Worm (Caenorhabditis elegans) whole organism, young adult: ENCODE results near the gene nhr-114.

Experiments
- B0261.1 ChIP-seq: sonication (generic microtip); optimal IDR thresholded peaks from 2 replicates; lab custom pipeline; 2016; ENCODE audit warnings: mild to moderate bottlenecking, missing genetic modification characterization, moderate library complexity, missing compliant biosample characterization
- C17E4.6 ChIP-seq: fragments of 200-800 bp; sonication (Bioruptor generic); IDR thresholded peaks from 2 replicates; pipeline ENCODE4 v1.3.6; 2022; ENCODE audit warnings: missing genetic modification reagents, missing genetic modification characterization, missing compliant biosample characterization
- F23B12.7 ChIP-seq: sonication (generic microtip); optimal IDR thresholded peaks from 2 replicates; lab custom pipeline; 2017; ENCODE audit warnings: missing genetic modification characterization, mild to moderate bottlenecking, missing compliant biosample characterization, antibody characterized with exemption, moderate library complexity; ENCODE audit not compliant: insufficient read depth
- F33H1.4 ChIP-seq: fragments of 200-800 bp; sonication (Bioruptor generic); IDR thresholded peaks from 2 replicates; pipeline ENCODE4 v1.3.6; 2022; ENCODE audit warnings: missing genetic modification reagents, missing genetic modification characterization, missing compliant biosample characterization
- F39B2.1 ChIP-seq: fragments of 200-800 bp; sonication (Bioruptor generic); IDR thresholded peaks from 2 replicates; pipeline ENCODE4 v1.3.6; 2022; ENCODE audit warnings: missing genetic modification reagents, missing genetic modification characterization, missing compliant biosample characterization
- F49E8.2 ChIP-seq: sonication (generic microtip); optimal IDR thresholded peaks from 3 replicates; lab custom pipeline; 2017; ENCODE audit warnings: missing genetic modification characterization, mild to moderate bottlenecking, missing compliant biosample characterization, antibody characterized with exemption, moderate library complexity; ENCODE audit not compliant: insufficient read depth
- F57A8.1 ChIP-seq: fragments of 200-800 bp; sonication (Bioruptor generic); optimal IDR thresholded peaks from 2 replicates; lab custom pipeline; 2018; ENCODE audit warnings: mild to moderate bottlenecking, missing genetic modification characterization, moderate library complexity, missing compliant biosample characterization
- F57C9.4 ChIP-seq: sonication (generic microtip); optimal IDR thresholded peaks from 2 replicates; lab custom pipeline; 2017; ENCODE audit warnings: mild to moderate bottlenecking, missing genetic modification characterization, missing compliant biosample characterization
- K11D2.4 ChIP-seq: fragments of 200-800 bp; sonication (Bioruptor generic); IDR thresholded peaks from 2 replicates; pipeline ENCODE4 v1.3.6; 2022; ENCODE audit warnings: missing genetic modification reagents, missing genetic modification characterization, missing compliant biosample characterization
- Y53G8AR.9 ChIP-seq: fragments of 200-800 bp; sonication (Bioruptor generic); conservative IDR thresholded peaks from 2 replicates; pipeline ENCODE4 v1.3.6; 2022; ENCODE audit warnings: missing genetic modification reagents, missing genetic modification characterization, missing compliant biosample characterization
- Y56A3A.18 ChIP-seq: fragments of 200-800 bp; sonication (Bioruptor generic); IDR thresholded peaks from 2 replicates; pipeline ENCODE4 v1.3.6; 2022; ENCODE audit warnings: missing genetic modification reagents, missing genetic modification characterization, missing compliant biosample characterization
- Y67H2A.10 ChIP-seq: fragments of 200-800 bp; sonication (Bioruptor generic); conservative IDR thresholded peaks from 2 replicates; pipeline ENCODE4 v1.3.6; 2022; ENCODE audit warnings: missing genetic modification reagents, missing genetic modification characterization, missing compliant biosample characterization
- akir-1 ChIP-seq: fragments of 200-800 bp; sonication (Bioruptor generic); optimal IDR thresholded peaks from 2 replicates; lab custom pipeline; 2018; ENCODE audit warnings: mild to moderate bottlenecking, missing genetic modification characterization, moderate library complexity, missing compliant biosample characterization
- ama-1 ChIP-seq, 3 experiments: fragments of 150-350 bp in 1 of 3; sonication (generic microtip) in 2 of 3; optimal IDR thresholded peaks; 2 replicates each; lab custom pipeline; 2014 to 2018; ENCODE audit warnings: missing biosample characterization in 2 of 3, missing genetic modification characterization in 2 of 3, missing genetic modification reagents in 2 of 3
- attf-5 ChIP-seq: fragments of 200-800 bp; sonication (Bioruptor generic); optimal IDR thresholded peaks from 2 replicates; lab custom pipeline; 2018; ENCODE audit warnings: mild to moderate bottlenecking, missing genetic modification characterization, missing compliant biosample characterization
- attf-6 ChIP-seq: fragments of 200-800 bp; sonication (Bioruptor generic); IDR thresholded peaks from 2 replicates; pipeline ENCODE4 v1.3.6; 2022; ENCODE audit warnings: missing genetic modification reagents, missing genetic modification characterization, missing compliant biosample characterization
- bed-2 ChIP-seq: fragments of 200-800 bp; sonication (Bioruptor generic); IDR thresholded peaks from 2 replicates; pipeline ENCODE4 v1.3.6; 2022; ENCODE audit warnings: missing genetic modification reagents, missing genetic modification characterization, missing compliant biosample characterization
- ccch-3 ChIP-seq: fragments of 200-800 bp; sonication (Bioruptor generic); optimal IDR thresholded peaks from 2 replicates; lab custom pipeline; 2018; ENCODE audit warnings: mild to moderate bottlenecking, missing genetic modification characterization, missing compliant biosample characterization
- ceh-100 ChIP-seq: fragments of 200-800 bp; sonication (Bioruptor generic); IDR thresholded peaks from 2 replicates; pipeline ENCODE4 v1.3.6; 2022; ENCODE audit warnings: missing genetic modification reagents, missing genetic modification characterization, missing compliant biosample characterization
- ceh-40 ChIP-seq: fragments of 200-800 bp; sonication (Bioruptor generic); IDR thresholded peaks from 2 replicates; pipeline ENCODE4 v1.3.6; 2022; ENCODE audit warnings: missing genetic modification characterization, missing compliant biosample characterization
- ceh-91 ChIP-seq: fragments of 200-800 bp; sonication (Bioruptor generic); IDR thresholded peaks from 2 replicates; pipeline ENCODE4 v1.3.6; 2022; ENCODE audit warnings: missing genetic modification reagents, missing genetic modification characterization, missing compliant biosample characterization
- dpff-1 ChIP-seq: sonication (generic microtip); optimal IDR thresholded peaks from 2 replicates; lab custom pipeline; 2017; ENCODE audit warnings: mild to moderate bottlenecking, missing genetic modification characterization, missing compliant biosample characterization
- dpl-1 ChIP-seq: fragments of 150-350 bp; optimal IDR thresholded peaks from 2 replicates; lab custom pipeline; 2014; ENCODE audit warnings: missing biosample characterization, missing genetic modification reagents, missing genetic modification characterization
- efl-1 ChIP-seq: fragments of 150-350 bp; optimal IDR thresholded peaks from 2 replicates; lab custom pipeline; 2014; ENCODE audit warnings: missing biosample characterization, missing genetic modification reagents, missing genetic modification characterization
- egrh-3 ChIP-seq: fragments of 200-800 bp; sonication (Bioruptor generic); IDR thresholded peaks from 2 replicates; pipeline ENCODE4 v1.3.6; 2022; ENCODE audit warnings: missing genetic modification reagents, missing genetic modification characterization, missing compliant biosample characterization
- gei-17 ChIP-seq: fragments of 200-800 bp; sonication (Bioruptor generic); optimal IDR thresholded peaks from 2 replicates; lab custom pipeline; 2018; ENCODE audit warnings: mild to moderate bottlenecking, missing genetic modification characterization, missing compliant biosample characterization
- hlh-26 ChIP-seq: fragments of 200-800 bp; sonication (Bioruptor generic); conservative IDR thresholded peaks from 2 replicates; pipeline ENCODE4 v1.3.6; 2022; ENCODE audit warnings: missing genetic modification reagents, missing genetic modification characterization, missing compliant biosample characterization
- hmg-1.2 ChIP-seq: fragments of 200-800 bp; sonication (Bioruptor generic); IDR thresholded peaks from 2 replicates; pipeline ENCODE4 v1.3.6; 2022; ENCODE audit warnings: missing genetic modification reagents, missing genetic modification characterization, missing compliant biosample characterization
- hrde-1 ChIP-seq: sonication (generic microtip); optimal IDR thresholded peaks from 2 replicates; lab custom pipeline; 2016; ENCODE audit warnings: missing genetic modification characterization, mild to moderate bottlenecking, missing compliant biosample characterization, moderate library complexity, missing genotype, missing genetic modification reagents, borderline replicate concordance
- hsf-1 ChIP-seq: fragments of 200-800 bp; sonication (Bioruptor generic); IDR thresholded peaks from 2 replicates; pipeline ENCODE4 v1.3.6; 2022; ENCODE audit warnings: missing genetic modification reagents, missing genetic modification characterization, missing compliant biosample characterization
- lsy-27 ChIP-seq: sonication (generic microtip); optimal IDR thresholded peaks from 2 replicates; lab custom pipeline; 2017; ENCODE audit warnings: missing genetic modification characterization, mild to moderate bottlenecking, missing compliant biosample characterization, antibody characterized with exemption, missing genotype, borderline replicate concordance; ENCODE audit not compliant: insufficient read depth
- madf-3 ChIP-seq: fragments of 200-800 bp; sonication (Bioruptor generic); IDR thresholded peaks from 2 replicates; pipeline ENCODE4 v1.3.6; 2022; ENCODE audit warnings: missing genetic modification reagents, missing genetic modification characterization, missing compliant biosample characterization
- madf-6 ChIP-seq: fragments of 200-800 bp; sonication (Bioruptor generic); IDR thresholded peaks from 2 replicates; pipeline ENCODE4 v1.3.6; 2022; ENCODE audit warnings: missing genetic modification reagents, missing genetic modification characterization, missing compliant biosample characterization
- madf-8 ChIP-seq: fragments of 200-800 bp; sonication (Bioruptor generic); conservative IDR thresholded peaks from 2 replicates; pipeline ENCODE4 v1.3.6; 2022; ENCODE audit warnings: missing genetic modification reagents, missing genetic modification characterization, missing compliant biosample characterization
- mcd-1 ChIP-seq: fragments of 200-800 bp; sonication (Bioruptor generic); IDR thresholded peaks from 2 replicates; pipeline ENCODE4 v1.3.6; 2022; ENCODE audit warnings: missing genetic modification reagents, missing genetic modification characterization, missing compliant biosample characterization
- mel-28 ChIP-seq: sonication (generic microtip); optimal IDR thresholded peaks from 2 replicates; lab custom pipeline; 2016; ENCODE audit warnings: borderline replicate concordance, mild to moderate bottlenecking, missing genetic modification characterization, missing compliant biosample characterization
- mxl-1 ChIP-seq: sonication (generic microtip); optimal IDR thresholded peaks from 2 replicates; lab custom pipeline; 2016; ENCODE audit warnings: missing genetic modification characterization, missing compliant biosample characterization
- nfya-1 ChIP-seq: sonication (generic microtip); optimal IDR thresholded peaks from 2 replicates; lab custom pipeline; 2017; ENCODE audit warnings: antibody characterized with exemption, missing compliant biosample characterization, missing genetic modification characterization, borderline replicate concordance; ENCODE audit not compliant: insufficient read depth
- nfyb-1 ChIP-seq: fragments of 200-800 bp; sonication (Bioruptor generic); IDR thresholded peaks from 2 replicates; pipeline ENCODE4 v1.3.6; 2022; ENCODE audit warnings: missing genetic modification reagents, missing genetic modification characterization, missing compliant biosample characterization
- nhr-179 ChIP-seq: sonication (generic microtip); optimal IDR thresholded peaks from 2 replicates; lab custom pipeline; 2016; ENCODE audit warnings: mild to moderate bottlenecking, missing genetic modification characterization, missing compliant biosample characterization
- snpc-3.4 ChIP-seq: sonication (generic microtip); optimal IDR thresholded peaks from 2 replicates; lab custom pipeline; 2017; ENCODE audit warnings: missing genetic modification characterization, mild to moderate bottlenecking, missing compliant biosample characterization, antibody characterized with exemption, moderate library complexity, missing genotype, missing genetic modification reagents
- somi-1 ChIP-seq: fragments of 200-800 bp; sonication (Bioruptor generic); optimal IDR thresholded peaks from 2 replicates; lab custom pipeline; 2018; ENCODE audit warnings: mild to moderate bottlenecking, missing genetic modification characterization, missing compliant biosample characterization
- tbp1 ChIP-seq: fragments of 200-800 bp; sonication (Bioruptor generic); optimal IDR thresholded peaks from 2 replicates; lab custom pipeline; 2018; ENCODE audit warnings: mild to moderate bottlenecking, missing genetic modification characterization, missing compliant biosample characterization

The nhr-114 gene

DNA sequence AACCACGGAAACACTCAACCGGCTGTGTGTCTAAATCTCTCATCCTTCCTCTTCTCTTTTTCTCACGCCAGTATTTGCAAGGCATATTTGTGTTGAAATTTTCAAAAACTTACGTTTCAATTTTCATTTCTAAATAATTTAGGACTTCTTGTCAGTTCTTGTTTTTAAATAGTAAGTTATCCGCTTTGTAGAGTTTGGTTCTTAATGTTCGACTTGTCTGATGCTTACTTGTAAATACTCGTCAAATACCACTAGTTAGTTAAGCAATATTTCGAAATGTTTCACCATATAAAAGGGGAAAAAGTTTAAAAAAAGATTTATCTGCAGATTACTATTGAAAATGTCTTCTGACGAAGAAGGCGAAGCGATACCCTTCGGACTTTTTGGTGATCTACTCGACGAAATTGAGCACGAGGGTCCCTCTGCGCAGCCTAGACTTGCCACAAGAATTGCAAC, 22.5 kb upstream of the nhr-114 start, which contains the start of gene Y45G5AM.3:
Gene Y45G5AM.3, plus strand, starts transcription at position 51 of the 456 bp plus-strand sequence.
- TF ChIP-seq C17E4.6 (GFP tag; lab: Robert Waterston, UW): no peak
- no peak for TF ChIP-seq ama-1 (optimal IDR thresholded peaks at IDR 0.05; lab: Kevin White, UChicago)
- TF ChIP-seq ama-1 (GFP tag; optimal IDR thresholded peaks at IDR 0.05; lab: Kevin White, UChicago): no peak
- TF ChIP-seq Y67H2A.10: no peak
- peak; percentile 30; the same call in 1 of the 2 replicates for TF ChIP-seq hmg-1.2 (GFP tag; lab: Robert Waterston, UW)
- TF ChIP-seq attf-5 (GFP tag; lab: Kevin White, UChicago): peak; percentile 5
- TF ChIP-seq B0261.1 (tag; lab: Kevin White, UChicago): no peak
- no peak for TF ChIP-seq ceh-100

DNA sequence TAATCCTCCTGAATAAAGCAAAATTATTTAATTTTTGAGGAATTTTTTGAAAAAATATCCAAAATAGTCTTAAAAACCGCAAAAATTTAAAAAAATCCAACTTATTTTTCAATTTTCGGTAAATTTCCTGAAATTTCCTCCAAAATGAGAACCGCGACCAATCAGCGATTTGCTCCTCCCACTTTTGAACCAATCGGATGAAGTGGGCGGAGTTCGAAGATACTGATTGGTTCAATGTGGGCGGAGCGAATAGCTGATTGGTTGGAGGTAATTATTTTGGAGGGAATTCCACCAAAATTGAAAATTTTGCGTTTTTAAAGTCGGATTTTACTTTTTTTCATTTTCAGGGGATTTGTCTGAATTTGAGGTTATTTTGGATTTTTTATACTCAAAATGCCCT, 19.0 kb upstream of the nhr-114 start:
- TF ChIP-seq ama-1 (optimal IDR thresholded peaks at IDR 0.05; lab: Kevin White, UChicago) (no peak), ama-1 (GFP tag; optimal IDR thresholded peaks at IDR 0.05; lab: Kevin White, UChicago) (no peak), hmg-1.2 (GFP tag; lab: Robert Waterston, UW) (no peak), ceh-91 (GFP tag; lab: Robert Waterston, UW) (no peak), madf-3 (no peak), F49E8.2 (tag; lab: Kevin White, UChicago) (no peak), F57A8.1 (GFP tag; lab: Kevin White, UChicago) (no peak), nfyb-1 (GFP tag; lab: Robert Waterston, UW) (peak; percentile 82; the same call in 1 of the 2 replicates)

DNA sequence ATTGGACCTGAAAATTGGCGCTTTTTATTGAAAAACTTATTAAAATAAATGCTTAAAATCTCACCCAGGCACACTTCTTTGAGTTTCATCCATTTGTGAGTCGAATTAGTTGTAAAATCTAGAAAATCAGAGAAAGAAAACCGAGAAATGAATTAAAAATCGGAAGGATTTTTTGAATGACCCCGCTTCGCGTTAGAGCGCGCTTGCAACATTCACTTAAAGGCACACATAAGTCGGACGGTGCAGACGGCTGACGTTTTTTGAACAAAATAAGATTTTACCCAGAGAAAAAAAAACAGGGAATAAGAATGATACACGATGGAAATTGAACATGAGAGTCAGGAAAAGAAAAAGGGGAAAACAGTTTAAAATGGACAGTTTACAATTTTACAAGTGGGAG, 17.3 kb upstream of the nhr-114 start:
- no peak for TF ChIP-seq bed-2 (GFP tag; lab: Robert Waterston, UW)
- TF ChIP-seq egrh-3: no peak
- TF ChIP-seq tbp1 (GFP tag; lab: Kevin White, UChicago): peak; percentile 2
- TF ChIP-seq F39B2.1 (GFP tag; lab: Robert Waterston, UW): no peak
- TF ChIP-seq akir-1 (GFP tag; lab: Kevin White, UChicago): no peak
- peak; percentile 24 for TF ChIP-seq efl-1 (GFP tag; lab: Kevin White, UChicago)
- TF ChIP-seq F33H1.4 (GFP tag; lab: Robert Waterston, UW): peak; percentile 41; the same call in 1 of the 2 replicates
- TF ChIP-seq hlh-26 (GFP tag; lab: Robert Waterston, UW): no peak
- TF ChIP-seq dpl-1 (GFP tag; lab: Kevin White, UChicago): peak; percentile 2
- no peak for TF ChIP-seq Y56A3A.18 (GFP tag; lab: Robert Waterston, UW)
- no peak for TF ChIP-seq nfya-1
- TF ChIP-seq madf-8: no peak; the same call in 1 of the 2 replicates
- TF ChIP-seq ccch-3: no peak
- no peak for TF ChIP-seq F23B12.7
- TF ChIP-seq F49E8.2 (tag; lab: Kevin White, UChicago): peak; percentile 18
- TF ChIP-seq dpff-1 (tag; lab: Kevin White, UChicago): no peak
- no peak for TF ChIP-seq nfyb-1 (GFP tag; lab: Robert Waterston, UW)
- no peak for TF ChIP-seq gei-17 (GFP tag; lab: Kevin White, UChicago)
- TF ChIP-seq mcd-1 (GFP tag; lab: Robert Waterston, UW): peak; percentile 72
- peak; percentile 47; the same call in 1 of the 2 replicates for TF ChIP-seq madf-6 (GFP tag; lab: Robert Waterston, UW)
- TF ChIP-seq Y53G8AR.9 (GFP tag; lab: Robert Waterston, UW): no peak
- TF ChIP-seq hrde-1: no peak
- no peak for TF ChIP-seq mxl-1 (tag; lab: Kevin White, UChicago)
- TF ChIP-seq ceh-40 (GFP tag; lab: Robert Waterston, UW): no peak
- 0 out of 2 replicates have a peak, but pooled peaks have one; percentile 29 for TF ChIP-seq attf-6 (GFP tag; lab: Robert Waterston, UW)
- no peak for TF ChIP-seq hsf-1 (GFP tag; lab: Robert Waterston, UW)
- no peak for TF ChIP-seq somi-1 (GFP tag; lab: Kevin White, UChicago)
- no peak for TF ChIP-seq F57C9.4 (tag; lab: Kevin White, UChicago)
- no peak for TF ChIP-seq mel-28 (tag; lab: Kevin White, UChicago)
- no peak for TF ChIP-seq nhr-179 (tag; lab: Kevin White, UChicago)
- TF ChIP-seq snpc-3.4 (tag; lab: Kevin White, UChicago): peak; percentile 8
- no peak for TF ChIP-seq K11D2.4 (GFP tag; lab: Robert Waterston, UW)
- no peak for TF ChIP-seq attf-5 (GFP tag; lab: Kevin White, UChicago)
- TF ChIP-seq lsy-27 (tag; lab: Kevin White, UChicago): no peak
